Fruit fly (Drosophila melanogaster) whole organism: ENCODE data around the gene Nthl1.

Experiments
- psq ChIP-seq: fragments of >200 bp; optimal IDR thresholded peaks from 2 replicates; lab custom pipeline; 2017
- usp ChIP-seq: fragments of >200 bp; optimal IDR thresholded peaks from 2 replicates; lab custom pipeline; 2017; ENCODE audit warnings: missing biosample characterization, missing genetic modification characterization, mixed read lengths

- no peak for TF ChIP-seq usp (GFP tag; lab: Kevin White, UChicago)
- TF ChIP-seq psq (lab: Kevin White, UChicago), result no peak
Observed at dm6 chr2L:20881353-20882079, 46.1 kb downstream of the Nthl1 start.
